Fruit fly (Drosophila melanogaster) whole organism, wandering third instar larva: ENCODE data around the gene Sar1.

Experiments
- Hr78 ChIP-seq: fragments of >200 bp; optimal IDR thresholded peaks from 2 replicates; lab custom pipeline; 2017; ENCODE audit warnings: missing biosample characterization, missing genetic modification characterization
- ey ChIP-seq: fragments of 200-800 bp; sonication (Bioruptor generic); optimal IDR thresholded peaks from 2 replicates; lab custom pipeline; 2016; ENCODE audit warnings: missing biosample characterization, missing genetic modification characterization
- lola ChIP-seq: fragments of >200 bp; optimal IDR thresholded peaks from 2 replicates; lab custom pipeline; 2017; ENCODE audit warnings: missing biosample characterization, missing genetic modification characterization

dm6 chr3R:22396238-22396772 is 39.8 kb downstream of the Sar1 start:
- TF ChIP-seq lola (GFP tag; lab: Kevin White, UChicago) (no peak), Hr78 (GFP tag; lab: Kevin White, UChicago) (no peak), ey (no peak)
